Worm (Caenorhabditis elegans): Measurements from ENCODE around the gene lgg-2.

DNA sequence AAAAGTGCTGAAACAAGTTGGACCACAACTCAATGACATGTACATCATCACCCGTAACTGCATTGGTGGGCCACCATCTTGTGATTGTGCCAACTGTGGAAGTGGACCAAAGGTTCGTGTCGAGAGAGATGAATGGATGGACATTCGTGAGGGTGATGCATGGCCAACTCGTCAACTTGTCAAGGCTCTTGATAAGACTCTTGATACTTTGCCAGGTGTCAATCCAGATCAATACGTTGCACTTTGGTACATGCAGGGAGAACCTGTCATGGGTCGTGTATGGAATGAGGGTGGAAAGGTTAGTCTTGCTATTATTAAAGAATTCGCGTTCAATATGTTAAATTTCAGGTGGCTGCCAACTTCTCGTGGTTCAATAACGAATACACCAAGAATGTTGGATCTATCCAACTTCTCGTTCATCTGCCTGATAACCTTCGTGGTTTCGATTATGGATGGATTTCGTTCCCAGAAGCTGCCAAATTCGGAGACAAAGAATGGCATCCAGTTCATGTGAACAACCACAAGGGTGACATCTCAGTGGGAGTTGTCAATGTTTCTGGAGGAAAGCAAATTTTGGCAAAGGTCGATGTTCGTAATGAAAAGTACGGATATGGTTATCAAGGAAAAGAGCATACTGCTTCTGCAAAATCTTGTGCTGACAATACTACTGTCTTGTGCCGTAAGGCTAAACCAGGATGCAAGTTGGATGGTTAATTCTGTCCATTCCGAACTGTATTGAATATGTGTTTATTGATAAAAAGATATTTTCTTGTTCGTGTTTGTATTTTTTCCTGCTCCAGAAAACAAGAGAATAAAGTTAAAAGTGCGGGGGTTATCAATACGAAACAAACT lies 14.9 kb upstream of the lgg-2 start:
- TF ChIP-seq ztf-23 (GFP tag; IDR thresholded peaks at IDR 0.05) (no peak), ztf-29 (GFP tag; IDR thresholded peaks at IDR 0.05) (no peak), klf-2 (GFP tag; conservative IDR thresholded peaks at IDR 0.05) (no peak), cog-1 (tag; optimal IDR thresholded peaks at IDR 0.05) (no peak), T22C8.4 (GFP tag; IDR thresholded peaks at IDR 0.05) (no peak)

All from whole organism, midembryonic.